Fruit fly (Drosophila melanogaster): ENCODE results near the gene CG16758.

The CG16758 gene

DNA sequence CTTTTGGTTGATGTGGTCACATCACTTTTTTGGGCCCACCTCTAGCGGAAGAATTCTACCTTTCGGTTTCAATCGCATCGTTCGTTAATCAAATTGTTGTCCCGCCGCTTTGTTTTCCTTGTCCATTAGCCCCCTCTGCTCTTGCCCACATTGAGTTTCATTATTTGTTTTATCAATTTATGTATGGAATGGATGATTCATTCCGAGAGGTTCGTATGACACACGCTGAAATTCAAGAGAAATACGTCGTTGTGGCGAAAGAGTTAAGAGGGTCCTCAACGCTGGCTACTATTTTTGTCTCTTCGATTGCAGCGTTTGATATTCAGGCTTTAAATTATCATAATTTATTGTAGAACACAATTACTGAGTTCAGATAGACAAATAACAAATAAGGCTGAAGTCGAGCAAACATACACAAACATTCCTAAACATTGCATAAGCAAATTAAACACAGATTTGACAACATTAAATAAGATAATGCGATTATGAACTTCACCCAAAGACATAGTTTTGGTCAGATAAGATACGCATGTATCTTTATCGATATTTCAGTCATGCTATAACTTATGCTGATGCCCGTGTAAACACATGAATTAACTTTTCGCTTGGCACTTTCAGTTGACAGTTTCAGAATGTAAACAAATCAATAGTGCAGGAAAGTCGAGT, 9.8 kb downstream of the CG16758 start:
- no peak for TF ChIP-seq CG9948 (tag; optimal IDR thresholded peaks at IDR 0.05)
- no peak for TF ChIP-seq CG13204 (GFP tag; optimal IDR thresholded peaks at IDR 0.05)
- no peak for TF ChIP-seq CG12605 (GFP tag; IDR thresholded peaks at IDR 0.05)

DNA sequence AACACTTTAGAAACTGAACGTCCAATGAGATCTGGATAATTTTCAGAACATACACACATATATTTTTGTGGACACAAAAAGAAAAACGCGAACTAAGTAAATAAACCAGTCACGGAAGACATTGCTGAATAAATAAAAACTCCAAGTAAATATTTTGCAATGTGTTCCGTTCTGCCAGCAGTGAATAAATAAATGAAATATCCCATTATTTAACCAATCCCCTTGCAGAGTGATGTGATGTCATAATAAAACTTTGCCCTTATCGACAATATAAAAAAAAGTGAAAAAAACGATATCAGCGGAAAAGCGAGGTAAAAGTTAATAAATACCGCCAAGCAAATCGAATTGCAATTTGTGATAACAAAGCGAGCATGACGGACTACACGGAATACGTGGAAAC, 12.7 kb downstream of the CG16758 start:
- no peak for TF ChIP-seq Ets98B (GFP tag; IDR thresholded peaks at IDR 0.05)
- TF ChIP-seq CG12605 (GFP tag; IDR thresholded peaks at IDR 0.05) = no peak
- TF ChIP-seq EcR (GFP tag; optimal IDR thresholded peaks at IDR 0.05) = no peak
- TF ChIP-seq CG14655 (GFP tag; optimal IDR thresholded peaks at IDR 0.05) = no peak
- peak; percentile 37 for TF ChIP-seq gl (tag; optimal IDR thresholded peaks at IDR 0.05)
- TF ChIP-seq CG34367 (tag; optimal IDR thresholded peaks at IDR 0.05) = no peak
- peak; percentile 18 for TF ChIP-seq CG8159 (tag; optimal IDR thresholded peaks at IDR 0.05)
- no peak for TF ChIP-seq CG9948 (tag; optimal IDR thresholded peaks at IDR 0.05)
- TF ChIP-seq CG10348 (GFP tag; IDR thresholded peaks at IDR 0.05) = no peak
- no peak for TF ChIP-seq Pif1A (GFP tag; optimal IDR thresholded peaks at IDR 0.05)
- TF ChIP-seq CG32121 (GFP tag; IDR thresholded peaks at IDR 0.05) = no peak
- TF ChIP-seq CG13204 (GFP tag; optimal IDR thresholded peaks at IDR 0.05) = no peak

DNA sequence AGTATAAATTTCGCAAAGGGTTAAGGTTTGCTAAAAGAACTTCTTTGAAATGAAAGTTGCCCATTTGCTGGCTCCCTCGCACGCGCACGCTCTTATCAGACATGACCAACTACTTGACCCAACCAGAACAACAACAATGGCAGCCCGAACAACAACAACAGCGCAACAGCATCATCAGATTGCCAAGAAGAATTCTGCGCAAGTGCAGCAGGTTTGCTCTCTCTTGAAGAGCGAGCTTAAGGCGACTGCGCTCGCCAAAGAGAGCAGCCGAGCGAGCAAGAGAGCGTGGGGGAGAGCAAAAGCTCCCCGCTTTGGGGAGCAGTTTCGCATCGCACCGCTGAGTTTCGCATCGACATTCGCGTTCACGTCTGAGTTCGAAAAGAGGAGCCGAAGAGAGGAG, 13.6 kb downstream of the CG16758 start:
- TF ChIP-seq Pif1A (GFP tag; optimal IDR thresholded peaks at IDR 0.05) (peak; percentile 17), CG15710 (tag; optimal IDR thresholded peaks at IDR 0.05) (no peak), D1 (tag; optimal IDR thresholded peaks at IDR 0.05) (no peak), Ets98B (GFP tag; IDR thresholded peaks at IDR 0.05) (peak; percentile 67; the same call in 1 of the 2 replicates), CG12605 (GFP tag; IDR thresholded peaks at IDR 0.05) (0 out of 2 replicates have a peak, but pooled peaks have one; percentile 37), CG32121 (GFP tag; IDR thresholded peaks at IDR 0.05) (peak; percentile 42; the same call in 1 of the 2 replicates), EcR (GFP tag; optimal IDR thresholded peaks at IDR 0.05) (peak; percentile 76), CG13204 (GFP tag; optimal IDR thresholded peaks at IDR 0.05) (peak; percentile 65), gl (tag; optimal IDR thresholded peaks at IDR 0.05) (no peak), CG9948 (tag; optimal IDR thresholded peaks at IDR 0.05) (no peak), fd96Ca (GFP tag; IDR thresholded peaks at IDR 0.05) (peak; percentile 77), Pif1B (GFP tag; optimal IDR thresholded peaks at IDR 0.05) (peak; percentile 42), CG4496 (GFP tag; IDR thresholded peaks at IDR 0.05) (peak; percentile 41; the same call in 1 of the 3 replicates)

DNA sequence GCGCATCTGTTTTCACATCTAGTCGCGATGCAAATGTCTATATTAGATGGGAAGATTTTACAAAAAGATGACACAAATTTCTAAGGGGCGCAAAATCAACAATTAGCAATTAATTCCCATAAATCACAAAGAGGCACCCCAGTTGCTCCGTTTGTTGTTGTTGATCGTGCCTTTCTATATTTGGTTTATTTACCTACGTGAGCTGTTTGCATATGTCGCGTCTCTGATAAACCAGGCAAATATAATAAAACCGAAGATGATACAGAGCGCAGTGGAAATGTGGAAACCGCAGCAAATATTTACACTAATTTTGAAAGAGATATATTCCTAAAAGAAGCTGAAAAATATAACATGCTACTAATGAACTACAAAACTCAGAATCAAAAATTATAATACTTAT, 14.0 kb downstream of the CG16758 start:
- TF ChIP-seq CG10348 (GFP tag; IDR thresholded peaks at IDR 0.05) (no peak), CG32121 (GFP tag; IDR thresholded peaks at IDR 0.05) (no peak), CG12605 (GFP tag; IDR thresholded peaks at IDR 0.05) (no peak), CG9948 (tag; optimal IDR thresholded peaks at IDR 0.05) (no peak), CG8301 (tag; optimal IDR thresholded peaks at IDR 0.05) (no peak), D1 (tag; optimal IDR thresholded peaks at IDR 0.05) (no peak), Pif1B (GFP tag; optimal IDR thresholded peaks at IDR 0.05) (peak; percentile 10), CG4496 (GFP tag; IDR thresholded peaks at IDR 0.05) (no peak), CG8159 (tag; optimal IDR thresholded peaks at IDR 0.05) (peak; percentile 2), CG13204 (GFP tag; optimal IDR thresholded peaks at IDR 0.05) (no peak), Snoo (tag; optimal IDR thresholded peaks at IDR 0.05) (no peak), CG17806 (tag; optimal IDR thresholded peaks at IDR 0.05) (peak; percentile 23), gl (tag; optimal IDR thresholded peaks at IDR 0.05) (no peak)

DNA sequence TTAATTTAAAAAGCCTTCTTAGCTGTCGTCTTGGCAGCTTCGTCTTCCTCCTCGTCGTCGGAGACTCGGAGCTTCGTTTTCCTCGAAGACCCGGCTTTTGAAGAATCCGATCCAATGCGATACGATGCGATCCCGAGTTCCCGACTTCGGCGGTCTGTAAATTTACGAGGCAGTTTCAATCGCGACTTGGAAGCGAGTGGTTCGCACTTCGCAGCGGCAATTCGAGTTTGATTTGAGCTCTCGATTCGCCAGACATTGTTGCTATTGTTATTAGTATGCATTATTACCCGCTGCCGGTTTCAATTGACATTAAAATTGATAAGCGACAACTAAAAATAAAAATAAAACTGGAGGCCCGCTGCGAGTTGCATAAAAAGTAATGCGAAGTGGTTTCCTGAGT, 14.8 kb downstream of the CG16758 start, which contains the start of gene CG1146:
Gene CG1146 (plus strand): TSS at position 171 of the 400 bp plus-strand sequence.
- TF ChIP-seq Pif1A (GFP tag; optimal IDR thresholded peaks at IDR 0.05) (no peak), Ets98B (GFP tag; IDR thresholded peaks at IDR 0.05) (peak; percentile 52; the same call in 1 of the 2 replicates), CG12605 (GFP tag; IDR thresholded peaks at IDR 0.05) (no peak), EcR (GFP tag; optimal IDR thresholded peaks at IDR 0.05) (peak; percentile 48), CG13204 (GFP tag; optimal IDR thresholded peaks at IDR 0.05) (peak; percentile 44), CG17806 (tag; optimal IDR thresholded peaks at IDR 0.05) (peak; percentile 1), Pif1B (GFP tag; optimal IDR thresholded peaks at IDR 0.05) (peak; percentile 17), CG8159 (tag; optimal IDR thresholded peaks at IDR 0.05) (peak; percentile 11), CG9948 (tag; optimal IDR thresholded peaks at IDR 0.05) (no peak)

DNA sequence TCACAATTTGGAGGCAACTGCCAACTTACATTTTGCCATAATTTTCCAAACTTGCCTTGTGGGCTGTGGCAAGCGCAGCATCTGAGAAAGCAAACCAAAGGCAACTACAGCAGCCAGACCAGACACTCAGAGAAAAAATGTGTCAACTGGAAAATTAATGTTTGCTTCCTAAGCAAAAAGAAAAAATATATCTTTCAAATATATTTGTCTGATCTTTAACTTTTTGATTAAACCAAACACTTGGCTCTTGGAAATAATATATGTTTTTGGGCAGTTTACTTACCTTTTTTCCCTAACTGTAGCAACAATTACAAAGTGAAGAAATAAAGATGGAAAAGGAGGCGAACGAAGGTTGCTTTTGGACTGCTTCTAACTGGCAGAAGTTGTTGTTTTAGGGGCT, 16.2 kb downstream of the CG16758 start:
- no peak for TF ChIP-seq rn (GFP tag; IDR thresholded peaks at IDR 0.05)
- peak; percentile 3 for TF ChIP-seq CG13204 (GFP tag; optimal IDR thresholded peaks at IDR 0.05)
- peak; percentile 90 for TF ChIP-seq D1 (tag; optimal IDR thresholded peaks at IDR 0.05)
- peak; percentile 96 for TF ChIP-seq CG17806 (tag; optimal IDR thresholded peaks at IDR 0.05)
- TF ChIP-seq fd96Ca (GFP tag; IDR thresholded peaks at IDR 0.05) = 0 out of 3 replicates have a peak, but pooled peaks have one; percentile 18
- peak; percentile 96 for TF ChIP-seq CG9948 (tag; optimal IDR thresholded peaks at IDR 0.05)
- TF ChIP-seq CG10348 (GFP tag; IDR thresholded peaks at IDR 0.05) = no peak
- TF ChIP-seq CG12605 (GFP tag; IDR thresholded peaks at IDR 0.05) = peak; percentile 82
- peak; percentile 85 for TF ChIP-seq gl (tag; optimal IDR thresholded peaks at IDR 0.05)
- TF ChIP-seq Snoo (tag; optimal IDR thresholded peaks at IDR 0.05) = peak; percentile 80
- peak; percentile 65 for TF ChIP-seq CG34367 (tag; optimal IDR thresholded peaks at IDR 0.05)
- peak; percentile 80 for TF ChIP-seq Pif1B (GFP tag; optimal IDR thresholded peaks at IDR 0.05)
- TF ChIP-seq CG8159 (tag; optimal IDR thresholded peaks at IDR 0.05) = peak; percentile 89
- peak; percentile 79 for TF ChIP-seq CG15710 (tag; optimal IDR thresholded peaks at IDR 0.05)
- peak; percentile 89 for TF ChIP-seq Pif1A (GFP tag; optimal IDR thresholded peaks at IDR 0.05)
- TF ChIP-seq EcR (GFP tag; optimal IDR thresholded peaks at IDR 0.05) = no peak
- peak; percentile 95 for TF ChIP-seq CG14655 (GFP tag; optimal IDR thresholded peaks at IDR 0.05)
- TF ChIP-seq CG32121 (GFP tag; IDR thresholded peaks at IDR 0.05) = peak; percentile 41; the same call in 1 of the 2 replicates
- TF ChIP-seq CG4496 (GFP tag; IDR thresholded peaks at IDR 0.05) = peak; percentile 89
- TF ChIP-seq CG8301 (tag; optimal IDR thresholded peaks at IDR 0.05) = peak; percentile 91
- peak; percentile 69 for TF ChIP-seq Ets98B (GFP tag; IDR thresholded peaks at IDR 0.05)
